Worm (Caenorhabditis elegans) whole organism, young adult: ENCODE data around the gene rtfo-1.

Experiments
- B0035.1 ChIP-seq: sonication (generic microtip); optimal IDR thresholded peaks from 2 replicates; lab custom pipeline; 2016; ENCODE audit warnings: missing genetic modification characterization, mild to moderate bottlenecking, missing compliant biosample characterization, missing genotype, missing genetic modification reagents
- C17E4.6 ChIP-seq: fragments of 200-800 bp; sonication (Bioruptor generic); IDR thresholded peaks from 2 replicates; pipeline ENCODE4 v1.3.6; 2022; ENCODE audit warnings: missing genetic modification reagents, missing genetic modification characterization, missing compliant biosample characterization
- F49E8.2 ChIP-seq: sonication (generic microtip); optimal IDR thresholded peaks from 3 replicates; lab custom pipeline; 2017; ENCODE audit warnings: missing genetic modification characterization, mild to moderate bottlenecking, missing compliant biosample characterization, antibody characterized with exemption, moderate library complexity; ENCODE audit not compliant: insufficient read depth
- F57A8.1 ChIP-seq: fragments of 200-800 bp; sonication (Bioruptor generic); optimal IDR thresholded peaks from 2 replicates; lab custom pipeline; 2018; ENCODE audit warnings: mild to moderate bottlenecking, missing genetic modification characterization, moderate library complexity, missing compliant biosample characterization
- K11D2.4 ChIP-seq: fragments of 200-800 bp; sonication (Bioruptor generic); IDR thresholded peaks from 2 replicates; pipeline ENCODE4 v1.3.6; 2022; ENCODE audit warnings: missing genetic modification reagents, missing genetic modification characterization, missing compliant biosample characterization
- K12H6.12 ChIP-seq: fragments of 200-800 bp; sonication (Bioruptor generic); optimal IDR thresholded peaks from 2 replicates; lab custom pipeline; 2018; ENCODE audit warnings: mild to moderate bottlenecking, missing genetic modification characterization, missing compliant biosample characterization
- T26A5.8 ChIP-seq: sonication (generic microtip); optimal IDR thresholded peaks from 2 replicates; lab custom pipeline; 2016; ENCODE audit warnings: missing genetic modification characterization, missing compliant biosample characterization
- Y95B8A.8 ChIP-seq: fragments of 200-800 bp; sonication (Bioruptor generic); IDR thresholded peaks from 2 replicates; pipeline ENCODE4 v1.3.6; 2022; ENCODE audit warnings: missing genetic modification reagents, missing genetic modification characterization, missing compliant biosample characterization
- atf-7 ChIP-seq: sonication (generic microtip); optimal IDR thresholded peaks from 2 replicates; lab custom pipeline; 2017; ENCODE audit warnings: mild to moderate bottlenecking, missing genetic modification characterization, missing compliant biosample characterization
- athp-1 ChIP-seq: sonication (generic microtip); optimal IDR thresholded peaks from 2 replicates; lab custom pipeline; 2017; ENCODE audit warnings: mild to moderate bottlenecking, missing genetic modification characterization, missing compliant biosample characterization
- attf-3 ChIP-seq: fragments of 200-800 bp; sonication (Bioruptor generic); conservative IDR thresholded peaks from 2 replicates; pipeline ENCODE4 v1.3.6; 2022; ENCODE audit warnings: missing genetic modification reagents, missing genetic modification characterization, missing compliant biosample characterization
- attf-5 ChIP-seq: fragments of 200-800 bp; sonication (Bioruptor generic); optimal IDR thresholded peaks from 2 replicates; lab custom pipeline; 2018; ENCODE audit warnings: mild to moderate bottlenecking, missing genetic modification characterization, missing compliant biosample characterization
- attf-6 ChIP-seq: fragments of 200-800 bp; sonication (Bioruptor generic); IDR thresholded peaks from 2 replicates; pipeline ENCODE4 v1.3.6; 2022; ENCODE audit warnings: missing genetic modification reagents, missing genetic modification characterization, missing compliant biosample characterization
- bed-2 ChIP-seq: fragments of 200-800 bp; sonication (Bioruptor generic); IDR thresholded peaks from 2 replicates; pipeline ENCODE4 v1.3.6; 2022; ENCODE audit warnings: missing genetic modification reagents, missing genetic modification characterization, missing compliant biosample characterization
- ceh-100 ChIP-seq: fragments of 200-800 bp; sonication (Bioruptor generic); IDR thresholded peaks from 2 replicates; pipeline ENCODE4 v1.3.6; 2022; ENCODE audit warnings: missing genetic modification reagents, missing genetic modification characterization, missing compliant biosample characterization
- ceh-79 ChIP-seq: sonication (generic microtip); optimal IDR thresholded peaks from 2 replicates; lab custom pipeline; 2017; ENCODE audit warnings: mild to moderate bottlenecking, missing genetic modification characterization, missing compliant biosample characterization
- die-1 ChIP-seq: sonication (generic microtip); optimal IDR thresholded peaks from 2 replicates; lab custom pipeline; 2016; ENCODE audit warnings: missing genotype, mild to moderate bottlenecking, missing genetic modification characterization, missing compliant biosample characterization
- dpl-1 ChIP-seq: fragments of 150-350 bp; optimal IDR thresholded peaks from 2 replicates; lab custom pipeline; 2014; ENCODE audit warnings: missing biosample characterization, missing genetic modification reagents, missing genetic modification characterization
- hlh-26 ChIP-seq: fragments of 200-800 bp; sonication (Bioruptor generic); conservative IDR thresholded peaks from 2 replicates; pipeline ENCODE4 v1.3.6; 2022; ENCODE audit warnings: missing genetic modification reagents, missing genetic modification characterization, missing compliant biosample characterization
- hmg-1.2 ChIP-seq: fragments of 200-800 bp; sonication (Bioruptor generic); IDR thresholded peaks from 2 replicates; pipeline ENCODE4 v1.3.6; 2022; ENCODE audit warnings: missing genetic modification reagents, missing genetic modification characterization, missing compliant biosample characterization
- hsf-1 ChIP-seq: fragments of 200-800 bp; sonication (Bioruptor generic); IDR thresholded peaks from 2 replicates; pipeline ENCODE4 v1.3.6; 2022; ENCODE audit warnings: missing genetic modification reagents, missing genetic modification characterization, missing compliant biosample characterization
- let-526 ChIP-seq: fragments of 200-800 bp; sonication (Bioruptor generic); IDR thresholded peaks from 2 replicates; pipeline ENCODE4 v1.3.6; 2022; ENCODE audit warnings: missing genetic modification reagents, missing genetic modification characterization, missing compliant biosample characterization
- lin-35 ChIP-seq, 3 experiments: fragments of 150-350 bp in 2 of 3; sonication (generic microtip) in 1 of 3; optimal IDR thresholded peaks; 2 replicates each; lab custom pipeline; 2014 to 2018; ENCODE audit warnings: missing biosample characterization in 3 of 3, missing genetic modification characterization in 3 of 3, missing genetic modification reagents in 3 of 3
- lin-40 ChIP-seq: sonication (generic microtip); optimal IDR thresholded peaks from 2 replicates; lab custom pipeline; 2016; ENCODE audit warnings: missing genetic modification characterization, mild to moderate bottlenecking, missing compliant biosample characterization, missing genotype, missing genetic modification reagents
- lsl-1 ChIP-seq: fragments of 200-800 bp; sonication (Bioruptor generic); optimal IDR thresholded peaks from 2 replicates; lab custom pipeline; 2018; ENCODE audit warnings: mild to moderate bottlenecking, missing genetic modification characterization, moderate library complexity, missing compliant biosample characterization
- madf-10 ChIP-seq: sonication (generic microtip); optimal IDR thresholded peaks from 2 replicates; lab custom pipeline; 2016; ENCODE audit warnings: mild to moderate bottlenecking, missing genetic modification characterization, missing compliant biosample characterization
- madf-3 ChIP-seq: fragments of 200-800 bp; sonication (Bioruptor generic); IDR thresholded peaks from 2 replicates; pipeline ENCODE4 v1.3.6; 2022; ENCODE audit warnings: missing genetic modification reagents, missing genetic modification characterization, missing compliant biosample characterization
- mcd-1 ChIP-seq: fragments of 200-800 bp; sonication (Bioruptor generic); IDR thresholded peaks from 2 replicates; pipeline ENCODE4 v1.3.6; 2022; ENCODE audit warnings: missing genetic modification reagents, missing genetic modification characterization, missing compliant biosample characterization
- nfyb-1 ChIP-seq: fragments of 200-800 bp; sonication (Bioruptor generic); IDR thresholded peaks from 2 replicates; pipeline ENCODE4 v1.3.6; 2022; ENCODE audit warnings: missing genetic modification reagents, missing genetic modification characterization, missing compliant biosample characterization
- pbrm-1 ChIP-seq: fragments of 200-800 bp; sonication (Bioruptor generic); IDR thresholded peaks from 2 replicates; pipeline ENCODE4 v1.3.6; 2022; ENCODE audit warnings: missing genetic modification reagents, missing genetic modification characterization, missing compliant biosample characterization
- sdz-38 ChIP-seq: sonication (generic microtip); optimal IDR thresholded peaks from 2 replicates; lab custom pipeline; 2016; ENCODE audit warnings: missing genotype, missing genetic modification characterization, missing compliant biosample characterization
- snpc-1.1 ChIP-seq: sonication (generic microtip); optimal IDR thresholded peaks from 2 replicates; lab custom pipeline; 2017; ENCODE audit warnings: missing genetic modification characterization, mild to moderate bottlenecking, missing compliant biosample characterization, antibody characterized with exemption, moderate library complexity, missing genotype, missing genetic modification reagents; ENCODE audit not compliant: insufficient read depth
- snpc-4 ChIP-seq, 5 experiments: fragments of 150-350 bp in 1 of 5; sonication (generic microtip) in 4 of 5; optimal IDR thresholded peaks; 2 replicates each; lab custom pipeline; 2014 to 2018; ENCODE audit warnings: missing genetic modification characterization in 5 of 5, missing biosample characterization in 3 of 5, antibody characterized with exemption in 2 of 5, mild to moderate bottlenecking in 2 of 5, missing compliant biosample characterization in 2 of 5, missing genotype in 2 of 5, moderate library complexity in 2 of 5, missing genetic modification reagents in 1 of 5
- xnd-1 ChIP-seq: sonication (generic microtip); optimal IDR thresholded peaks from 2 replicates; lab custom pipeline; 2016; ENCODE audit warnings: missing genotype, missing genetic modification reagents, missing genetic modification characterization, missing compliant biosample characterization
- zfh-2 ChIP-seq: fragments of 200-800 bp; sonication (Bioruptor generic); conservative IDR thresholded peaks from 2 replicates; pipeline ENCODE4 v1.3.6; 2022; ENCODE audit warnings: missing genetic modification reagents, missing genetic modification characterization, missing compliant biosample characterization
- zim-3 ChIP-seq: sonication (generic microtip); optimal IDR thresholded peaks from 2 replicates; lab custom pipeline; 2017; ENCODE audit warnings: mild to moderate bottlenecking, missing genetic modification characterization, moderate library complexity, missing compliant biosample characterization
- ztf-18 ChIP-seq: sonication (generic microtip); optimal IDR thresholded peaks from 2 replicates; lab custom pipeline; 2016; ENCODE audit warnings: missing genotype, mild to moderate bottlenecking, missing genetic modification characterization, missing compliant biosample characterization
- ztf-22 ChIP-seq: fragments of 200-800 bp; sonication (Bioruptor generic); optimal IDR thresholded peaks from 2 replicates; lab custom pipeline; 2018; ENCODE audit warnings: mild to moderate bottlenecking, missing genetic modification characterization, moderate library complexity, missing compliant biosample characterization
- ztf-25 ChIP-seq: fragments of 200-800 bp; sonication (Bioruptor generic); IDR thresholded peaks from 2 replicates; pipeline ENCODE4 v1.3.6; 2022; ENCODE audit warnings: missing genetic modification reagents, missing genetic modification characterization, missing compliant biosample characterization
- ztf-26 ChIP-seq: sonication (generic microtip); optimal IDR thresholded peaks from 2 replicates; lab custom pipeline; 2017; ENCODE audit warnings: missing genetic modification characterization, missing compliant biosample characterization
- ztf-28 ChIP-seq: fragments of 200-800 bp; sonication (Bioruptor generic); IDR thresholded peaks from 2 replicates; pipeline ENCODE4 v1.3.6; 2022; ENCODE audit warnings: missing genetic modification reagents, missing genetic modification characterization, missing compliant biosample characterization

The rtfo-1 gene

DNA sequence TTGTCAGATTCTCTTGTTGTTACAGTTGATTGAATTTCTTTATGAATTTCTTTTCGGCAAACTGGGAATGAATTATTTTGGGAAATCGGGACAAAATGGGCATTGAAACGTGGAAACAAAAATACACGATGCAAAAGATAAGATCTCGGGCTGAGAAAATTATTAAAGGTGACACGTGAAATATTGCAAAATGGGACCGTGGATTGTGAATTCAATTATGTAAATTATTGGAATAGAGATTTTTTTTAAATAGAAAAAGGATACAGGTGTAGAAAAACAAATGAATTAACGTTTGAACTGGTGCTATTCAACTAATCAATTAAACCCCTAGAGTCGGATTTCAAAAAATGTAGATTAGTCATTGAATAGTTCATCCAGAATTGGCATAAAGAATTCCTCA is 13.7 kb downstream of the rtfo-1 start, which contains the start of gene F25B3.4:
TSS of gene F25B3.4 (minus strand) at position 101 of the 400 bp plus-strand sequence.
- TF ChIP-seq athp-1 (tag; lab: Kevin White, UChicago) = no peak
- no peak for TF ChIP-seq madf-10 (tag; lab: Kevin White, UChicago)
- no peak for TF ChIP-seq B0035.1 (tag; lab: Kevin White, UChicago)
- TF ChIP-seq ztf-26 (tag; lab: Kevin White, UChicago) = no peak
- no peak for TF ChIP-seq ceh-79
- TF ChIP-seq ztf-25 (GFP tag; lab: Robert Waterston, UW) = no peak
- TF ChIP-seq die-1 = no peak
- no peak for TF ChIP-seq ztf-22 (GFP tag; lab: Kevin White, UChicago)
- no peak for TF ChIP-seq ceh-100 (GFP tag; lab: Robert Waterston, UW)
- TF ChIP-seq attf-3 = no peak
- no peak for TF ChIP-seq F57A8.1 (GFP tag; lab: Kevin White, UChicago)

DNA sequence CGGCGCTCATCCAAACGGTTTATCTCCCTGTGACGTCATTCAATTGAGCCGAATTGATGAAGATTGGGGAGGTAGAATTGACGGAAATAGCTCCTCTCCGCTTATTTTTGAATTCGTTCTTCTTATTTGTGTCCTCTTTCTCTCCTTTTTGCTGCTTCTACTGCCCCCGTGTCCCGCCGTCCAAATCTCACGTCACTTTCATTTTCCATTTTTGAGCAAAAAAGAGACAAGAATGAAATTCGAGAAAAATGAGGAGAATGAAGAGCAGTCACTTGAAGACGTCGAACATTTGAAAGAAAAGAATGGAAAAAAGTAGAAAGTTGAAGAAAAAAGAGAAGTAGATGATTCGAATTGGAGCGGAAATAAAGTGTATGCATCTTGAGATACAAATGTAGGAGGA is 18.9 kb downstream of the rtfo-1 start:
- peak; percentile 7 for TF ChIP-seq atf-7 (tag; lab: Kevin White, UChicago)
- no peak for TF ChIP-seq dpl-1

DNA sequence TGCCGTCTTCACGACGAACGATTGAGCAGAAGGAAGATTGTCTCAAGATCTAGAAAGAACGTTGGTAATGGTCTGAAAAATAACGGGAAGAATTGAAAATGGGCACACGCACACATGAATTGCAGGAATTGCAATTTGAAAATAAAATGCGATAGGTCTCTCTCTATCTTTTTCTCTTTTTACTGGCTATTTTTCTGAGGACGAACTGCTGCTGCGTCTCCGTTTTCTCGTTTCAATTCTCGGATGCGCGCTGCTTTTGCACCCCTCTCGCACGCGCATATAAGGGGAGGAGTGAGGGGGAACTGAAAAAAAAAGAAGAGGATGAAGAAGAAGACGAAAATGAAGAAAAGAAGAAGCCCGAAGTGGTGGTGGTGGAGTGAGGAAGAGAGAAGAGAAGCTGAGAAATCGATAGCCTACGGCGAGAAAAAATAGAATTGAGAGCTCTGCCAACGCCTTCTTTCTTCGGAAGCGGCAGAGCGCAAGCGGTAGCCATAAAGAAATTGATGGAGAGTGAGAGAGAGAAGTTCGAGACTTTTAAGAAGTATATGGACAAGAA is 20.7 kb downstream of the rtfo-1 start, which contains the start of gene rgef-1:
TSS of gene rgef-1 (minus strand) at position 51 of the 556 bp plus-strand sequence.
- TF ChIP-seq zfh-2 (GFP tag; lab: Robert Waterston, UW) (peak; percentile 91), ztf-18 (no peak), hlh-26 (GFP tag; lab: Robert Waterston, UW) (no peak), lsl-1 (GFP tag; lab: Kevin White, UChicago) (no peak), hmg-1.2 (GFP tag; lab: Robert Waterston, UW) (0 out of 2 replicates have a peak, but pooled peaks have one; percentile 9), pbrm-1 (GFP tag; lab: Robert Waterston, UW) (0 out of 2 replicates have a peak, but pooled peaks have one; percentile 13), mcd-1 (peak; percentile 30; the same call in 1 of the 2 replicates), attf-6 (GFP tag; lab: Robert Waterston, UW) (no peak), bed-2 (GFP tag; lab: Robert Waterston, UW) (no peak), T26A5.8 (no peak), snpc-4 (GFP tag; optimal IDR thresholded peaks at IDR 0.05; lab: Kevin White, UChicago) (no peak), snpc-4 (tag; optimal IDR thresholded peaks at IDR 0.05; lab: Kevin White, UChicago) (no peak), athp-1 (tag; lab: Kevin White, UChicago) (no peak), K11D2.4 (0 out of 2 replicates have a peak, but pooled peaks have one; percentile 19), lin-35 (GFP tag; optimal IDR thresholded peaks at IDR 0.05; lab: Kevin White, UChicago) (peak in 1 of 3 experiments; percentile 16), snpc-1.1 (tag; lab: Kevin White, UChicago) (no peak), F49E8.2 (tag; lab: Kevin White, UChicago) (no peak), madf-3 (GFP tag; lab: Robert Waterston, UW) (no peak), xnd-1 (tag; lab: Kevin White, UChicago) (no peak), C17E4.6 (GFP tag; lab: Robert Waterston, UW) (no peak), sdz-38 (tag; lab: Kevin White, UChicago) (no peak), zim-3 (no peak), attf-5 (no peak), K12H6.12 (peak; percentile 71), nfyb-1 (GFP tag; lab: Robert Waterston, UW) (0 out of 2 replicates have a peak, but pooled peaks have one; percentile 15), hsf-1 (GFP tag; lab: Robert Waterston, UW) (no peak), dpl-1 (no peak), lin-40 (tag; lab: Kevin White, UChicago) (peak; percentile 39), let-526 (no peak), ztf-28 (GFP tag; lab: Robert Waterston, UW) (no peak), attf-3 (no peak), Y95B8A.8 (GFP tag; lab: Robert Waterston, UW) (no peak)
